Fruit fly (Drosophila melanogaster) whole organism, embryonic: Measurements from ENCODE around the gene Mtp.

Source experiments
- Abd-B ChIP-seq: fragments of 200-800 bp; sonication (Bioruptor generic); optimal IDR thresholded peaks from 2 replicates; lab custom pipeline; 2018; ENCODE audit warnings: missing biosample characterization, mild to moderate bottlenecking, missing genetic modification characterization, moderate library complexity
- Atf6 ChIP-seq: fragments of 200-800 bp; sonication (Bioruptor generic); IDR thresholded peaks from 2 replicates; pipeline ENCODE4 v1.3.6; 2022; ENCODE audit warnings: missing biosample characterization, missing genetic modification characterization
- CG10321 ChIP-seq: fragments of 200-800 bp; sonication (Bioruptor generic); IDR thresholded peaks from 2 replicates; pipeline ENCODE4 v1.3.6; 2022; ENCODE audit warnings: missing biosample characterization, missing genetic modification characterization
- CG10959 ChIP-seq: fragments of 200-800 bp; sonication (Bioruptor generic); IDR thresholded peaks from 2 replicates; pipeline ENCODE4 v1.3.6; 2022; ENCODE audit warnings: missing biosample characterization, missing genetic modification characterization
- CG11247 ChIP-seq: fragments of 200-800 bp; sonication (Bioruptor generic); IDR thresholded peaks from 2 replicates; pipeline ENCODE4 v1.3.6; 2022; ENCODE audit warnings: missing biosample characterization, missing genetic modification characterization
- CG11723 ChIP-seq: fragments of 200-800 bp; sonication (Bioruptor generic); optimal IDR thresholded peaks from 2 replicates; lab custom pipeline; 2017; ENCODE audit warnings: missing biosample characterization, mild to moderate bottlenecking, missing genetic modification characterization
- CG12104 ChIP-seq: fragments of 200-800 bp; sonication (Bioruptor generic); optimal IDR thresholded peaks from 3 replicates; lab custom pipeline; 2016; ENCODE audit warnings: missing biosample characterization, missing genetic modification characterization
- CG12299 ChIP-seq: fragments of 200-800 bp; sonication (Bioruptor generic); optimal IDR thresholded peaks from 2 replicates; lab custom pipeline; 2018; ENCODE audit warnings: missing biosample characterization, mild to moderate bottlenecking, missing genetic modification characterization
- CG12769 ChIP-seq: fragments of 200-800 bp; sonication (Bioruptor generic); optimal IDR thresholded peaks from 2 replicates; lab custom pipeline; 2019; ENCODE audit warnings: missing biosample characterization, mild to moderate bottlenecking, missing genetic modification characterization, moderate library complexity
- CG13424 ChIP-seq: fragments of 200-800 bp; sonication (Bioruptor generic); optimal IDR thresholded peaks from 2 replicates; lab custom pipeline; 2019; ENCODE audit warnings: missing biosample characterization, mild to moderate bottlenecking, missing genetic modification characterization, moderate library complexity
- CG15601 ChIP-seq: fragments of 200-800 bp; sonication (Bioruptor generic); optimal IDR thresholded peaks from 3 replicates; lab custom pipeline; 2019; ENCODE audit warnings: missing biosample characterization, mild to moderate bottlenecking, missing genetic modification characterization, moderate library complexity
- CG1647 ChIP-seq: fragments of 200-800 bp; sonication (Bioruptor generic); optimal IDR thresholded peaks from 3 replicates; lab custom pipeline; 2016; ENCODE audit warnings: missing biosample characterization, missing genetic modification characterization
- CG16815 ChIP-seq: fragments of 200-800 bp; sonication (Bioruptor generic); optimal IDR thresholded peaks from 3 replicates; lab custom pipeline; 2017; ENCODE audit warnings: missing biosample characterization, mild to moderate bottlenecking, missing genetic modification characterization
- CG2678 ChIP-seq: fragments of 200-800 bp; sonication (Bioruptor generic); optimal IDR thresholded peaks from 3 replicates; lab custom pipeline; 2019; ENCODE audit warnings: missing biosample characterization, mild to moderate bottlenecking, missing genetic modification characterization, moderate library complexity
- CG3065 ChIP-seq: fragments of 200-800 bp; sonication (Bioruptor generic); optimal IDR thresholded peaks from 2 replicates; lab custom pipeline; 2016; ENCODE audit warnings: missing biosample characterization, missing genetic modification characterization
- CG31441 ChIP-seq: fragments of 200-800 bp; sonication (Bioruptor generic); IDR thresholded peaks from 2 replicates; pipeline ENCODE4 v1.3.6; 2022; ENCODE audit warnings: missing biosample characterization, missing genetic modification characterization
- CG4282 ChIP-seq: fragments of 200-800 bp; sonication (Bioruptor generic); optimal IDR thresholded peaks from 2 replicates; lab custom pipeline; 2016; ENCODE audit warnings: missing biosample characterization, missing genetic modification characterization
- CG4404 ChIP-seq: fragments of 200-800 bp; sonication (Bioruptor generic); IDR thresholded peaks from 2 replicates; pipeline ENCODE4 v1.3.6; 2022; ENCODE audit warnings: missing biosample characterization, missing genetic modification characterization
- CG7372 ChIP-seq: fragments of 200-800 bp; sonication (Bioruptor generic); IDR thresholded peaks from 2 replicates; pipeline ENCODE4 v1.3.6; 2022; ENCODE audit warnings: missing biosample characterization, missing genetic modification characterization
- CG7928 ChIP-seq: fragments of 200-800 bp; sonication (Bioruptor generic); optimal IDR thresholded peaks from 2 replicates; lab custom pipeline; 2017; ENCODE audit warnings: missing biosample characterization, mild to moderate bottlenecking, missing genetic modification characterization
- CG7963 ChIP-seq: fragments of 200-800 bp; sonication (Bioruptor generic); IDR thresholded peaks from 3 replicates; pipeline ENCODE4 v1.3.6; 2022; ENCODE audit warnings: missing biosample characterization, missing genetic modification characterization; ENCODE audit not compliant: partially characterized antibody
- CG8281 ChIP-seq: fragments of 200-800 bp; sonication (Bioruptor generic); optimal IDR thresholded peaks from 2 replicates; lab custom pipeline; 2018; ENCODE audit warnings: missing biosample characterization, mild to moderate bottlenecking, missing genetic modification characterization, moderate library complexity
- Chrac-16 ChIP-seq: fragments of 200-800 bp; sonication (Bioruptor generic); optimal IDR thresholded peaks from 3 replicates; lab custom pipeline; 2016; ENCODE audit warnings: missing biosample characterization, missing genetic modification characterization
- Dbx ChIP-seq: fragments of 200-800 bp; sonication (Bioruptor generic); IDR thresholded peaks from 3 replicates; pipeline ENCODE4 v1.3.6; 2022; ENCODE audit warnings: missing biosample characterization, missing genetic modification characterization
- Dp ChIP-seq: fragments of 200-800 bp; sonication (Bioruptor generic); optimal IDR thresholded peaks from 2 replicates; lab custom pipeline; 2018; ENCODE audit warnings: missing biosample characterization, mild to moderate bottlenecking, missing genetic modification characterization, moderate library complexity
- Elba2 ChIP-seq: fragments of 200-800 bp; sonication (Bioruptor generic); optimal IDR thresholded peaks from 3 replicates; lab custom pipeline; 2016; ENCODE audit warnings: missing biosample characterization, missing genetic modification characterization
- Hr39 ChIP-seq: fragments of >200 bp; optimal IDR thresholded peaks from 2 replicates; lab custom pipeline; 2017
- Hsf ChIP-seq: fragments of 200-800 bp; sonication (Bioruptor generic); optimal IDR thresholded peaks from 3 replicates; lab custom pipeline; 2016; ENCODE audit warnings: missing biosample characterization, missing genetic modification characterization
- Myb ChIP-seq: fragments of 200-800 bp; sonication (Bioruptor generic); optimal IDR thresholded peaks from 2 replicates; lab custom pipeline; 2016; ENCODE audit warnings: missing biosample characterization, missing genetic modification characterization
- NC2β ChIP-seq: fragments of 200-800 bp; sonication (Bioruptor generic); optimal IDR thresholded peaks from 2 replicates; lab custom pipeline; 2016; ENCODE audit warnings: missing biosample characterization, missing genetic modification characterization
- Oli ChIP-seq: fragments of 200-800 bp; sonication (Bioruptor generic); optimal IDR thresholded peaks from 2 replicates; lab custom pipeline; 2018; ENCODE audit warnings: missing biosample characterization, mild to moderate bottlenecking, missing genetic modification characterization, moderate library complexity
- Side ChIP-seq: fragments of 200-800 bp; sonication (Bioruptor generic); optimal IDR thresholded peaks from 2 replicates; lab custom pipeline; 2016; ENCODE audit warnings: missing biosample characterization, missing genetic modification characterization
- Tbp ChIP-seq: fragments of >200 bp; optimal IDR thresholded peaks from 2 replicates; lab custom pipeline; 2018; ENCODE audit warnings: missing biosample characterization, missing genetic modification characterization
- abd-A ChIP-seq: fragments of 200-800 bp; sonication (Bioruptor generic); optimal IDR thresholded peaks from 3 replicates; lab custom pipeline; 2019; ENCODE audit warnings: missing biosample characterization, mild to moderate bottlenecking, missing genetic modification characterization, moderate library complexity
- al ChIP-seq: fragments of 200-800 bp; sonication (Bioruptor generic); IDR thresholded peaks from 2 replicates; pipeline ENCODE4 v1.3.6; 2022; ENCODE audit warnings: missing biosample characterization, missing genetic modification characterization
- ash1 ChIP-seq: fragments of 200-800 bp; sonication (Bioruptor generic); optimal IDR thresholded peaks from 2 replicates; lab custom pipeline; 2018; ENCODE audit warnings: missing biosample characterization, mild to moderate bottlenecking, missing genetic modification characterization
- chif ChIP-seq, 2 experiments: fragments of 200-800 bp; sonication (Bioruptor generic); optimal IDR thresholded peaks; 3 replicates each; lab custom pipeline; 2016; ENCODE audit warnings: missing biosample characterization in 2 of 2, missing genetic modification characterization in 2 of 2
- chn ChIP-seq: fragments of 200-800 bp; sonication (Bioruptor generic); optimal IDR thresholded peaks from 2 replicates; lab custom pipeline; 2016; ENCODE audit warnings: missing biosample characterization, missing genetic modification characterization
- crp ChIP-seq, 2 experiments: fragments of 200-800 bp; sonication (Bioruptor generic); optimal IDR thresholded peaks; 2 replicates in 1 of 2; 3 replicates in 1 of 2; lab custom pipeline; 2017; ENCODE audit warnings: missing biosample characterization in 2 of 2, missing genetic modification characterization in 2 of 2, mild to moderate bottlenecking in 1 of 2, moderate library complexity in 1 of 2
- dysf ChIP-seq: fragments of 200-800 bp; sonication (Bioruptor generic); IDR thresholded peaks from 3 replicates; pipeline ENCODE4 v1.3.6; 2022; ENCODE audit warnings: missing biosample characterization, missing genetic modification characterization
- eve ChIP-seq, 2 experiments: fragments of >200 bp; optimal IDR thresholded peaks; 2 replicates each; lab custom pipeline; 2017; ENCODE audit warnings: missing biosample characterization in 2 of 2, missing genetic modification characterization in 2 of 2
- eyg ChIP-seq: fragments of 200-800 bp; sonication (Bioruptor generic); optimal IDR thresholded peaks from 3 replicates; lab custom pipeline; 2016; ENCODE audit warnings: missing biosample characterization, missing genetic modification characterization
- gfzf ChIP-seq: fragments of 200-800 bp; sonication (Bioruptor generic); optimal IDR thresholded peaks from 2 replicates; lab custom pipeline; 2016; ENCODE audit warnings: missing biosample characterization, mild to moderate bottlenecking, missing genetic modification characterization, moderate library complexity
- gt ChIP-seq: fragments of 200-800 bp; sonication (Bioruptor generic); IDR thresholded peaks from 2 replicates; pipeline ENCODE4 v1.3.6; 2022; ENCODE audit warnings: missing biosample characterization, missing genetic modification characterization
- hbn ChIP-seq: fragments of 200-800 bp; sonication (Bioruptor generic); IDR thresholded peaks from 2 replicates; pipeline ENCODE4 v1.3.6; 2022; ENCODE audit warnings: missing biosample characterization, missing genetic modification characterization; ENCODE audit not compliant: partially characterized antibody
- insv ChIP-seq, 2 experiments: fragments of 200-800 bp; sonication (Bioruptor generic); optimal IDR thresholded peaks; 3 replicates each; lab custom pipeline; 2016 to 2018; ENCODE audit warnings: missing biosample characterization in 2 of 2, missing genetic modification characterization in 2 of 2
- row ChIP-seq: fragments of 200-800 bp; sonication (Bioruptor generic); IDR thresholded peaks from 3 replicates; pipeline ENCODE4 v1.3.6; 2022; ENCODE audit warnings: missing biosample characterization, missing genetic modification characterization
- run ChIP-seq: fragments of 200-800 bp; sonication (Bioruptor generic); optimal IDR thresholded peaks from 3 replicates; lab custom pipeline; 2018; ENCODE audit warnings: missing biosample characterization, mild to moderate bottlenecking, missing genetic modification characterization
- sc ChIP-seq, 3 experiments: fragments of >200 bp in 2 of 3; fragments of 200-800 bp in 1 of 3; sonication (Bioruptor generic) in 1 of 3; optimal IDR thresholded peaks; 2 replicates in 2 of 3; 3 replicates in 1 of 3; lab custom pipeline; 2017; ENCODE audit warnings: mild to moderate bottlenecking in 1 of 3, missing biosample characterization in 1 of 3, missing genetic modification characterization in 1 of 3, missing genetic modification reagents in 1 of 3
- scrt ChIP-seq: fragments of 200-800 bp; sonication (Bioruptor generic); optimal IDR thresholded peaks from 2 replicates; lab custom pipeline; 2018; ENCODE audit warnings: missing biosample characterization, mild to moderate bottlenecking, missing genetic modification characterization, moderate library complexity
- trh ChIP-seq: fragments of 200-800 bp; sonication (Bioruptor generic); optimal IDR thresholded peaks from 2 replicates; lab custom pipeline; 2016; ENCODE audit warnings: missing biosample characterization, missing genetic modification characterization
- z ChIP-seq: fragments of 200-800 bp; sonication (Bioruptor generic); IDR thresholded peaks from 3 replicates; pipeline ENCODE4 v1.3.6; 2022; ENCODE audit warnings: missing biosample characterization, missing genetic modification characterization

Mtp gene

dm6 chr2L:20925975-20926374 lies 3.3 kb upstream of the Mtp start, which contains the start of gene RPA2 (continued):
- TF ChIP-seq Abd-B (GFP tag; lab: Kevin White, UChicago) (no peak), sc (optimal IDR thresholded peaks at IDR 0.05; lab: Kevin White, UChicago) (no peak), sc (GFP tag; optimal IDR thresholded peaks at IDR 0.05; lab: Kevin White, UChicago) (no peak), Hr39 (lab: Kevin White, UChicago) (no peak), Side (GFP tag; lab: Kevin White, UChicago) (no peak), al (no peak), CG7372 (no peak), CG12769 (no peak), CG2678 (tag; lab: Kevin White, UChicago) (no peak), eve (GFP tag; optimal IDR thresholded peaks at IDR 0.05; lab: Kevin White, UChicago) (no peak), Dp (peak; percentile 73), CG1647 (GFP tag; lab: Kevin White, UChicago) (no peak), CG13424 (tag; lab: Kevin White, UChicago) (no peak), row (GFP tag; lab: Robert Waterston, UW) (no peak), hbn (GFP tag; lab: Robert Waterston, UW) (no peak), NC2β (no peak), Tbp (GFP tag; lab: Kevin White, UChicago) (no peak), run (no peak), CG10321 (GFP tag; lab: Robert Waterston, UW) (no peak), CG11723 (GFP tag; lab: Kevin White, UChicago) (no peak), Oli (tag; lab: Kevin White, UChicago) (no peak), CG4404 (GFP tag; lab: Robert Waterston, UW) (no peak), z (GFP tag; lab: Robert Waterston, UW) (no peak), insv (GFP tag; optimal IDR thresholded peaks at IDR 0.05; lab: Kevin White, UChicago) (no peak), CG16815 (GFP tag; lab: Kevin White, UChicago) (no peak)

dm6 chr2L:20923088-20923571 lies 454 bp upstream of the Mtp start:
- no peak for TF ChIP-seq Dbx
- no peak for TF ChIP-seq CG10959 (GFP tag; lab: Robert Waterston, UW)
- TF ChIP-seq crp (GFP tag; optimal IDR thresholded peaks at IDR 0.05; lab: Kevin White, UChicago) = peak in 1 of 2 experiments; percentile 79
- TF ChIP-seq chn (GFP tag; lab: Kevin White, UChicago) = no peak
- no peak for TF ChIP-seq chif (GFP tag; optimal IDR thresholded peaks at IDR 0.05; lab: Kevin White, UChicago)
- TF ChIP-seq Chrac-16 (GFP tag; lab: Kevin White, UChicago) = no peak
- TF ChIP-seq Elba2 (GFP tag; lab: Kevin White, UChicago) = no peak
- no peak for TF ChIP-seq CG7928 (GFP tag; lab: Kevin White, UChicago)
- no peak for TF ChIP-seq ash1
- no peak for TF ChIP-seq CG31441 (GFP tag; lab: Robert Waterston, UW)
- TF ChIP-seq Hsf (GFP tag; lab: Kevin White, UChicago) = no peak
- TF ChIP-seq dysf (GFP tag; lab: Robert Waterston, UW) = no peak
- TF ChIP-seq scrt = no peak
- no peak for TF ChIP-seq CG12104 (GFP tag; lab: Kevin White, UChicago)
- TF ChIP-seq gt = no peak
- no peak for TF ChIP-seq CG15601 (tag; lab: Kevin White, UChicago)
- TF ChIP-seq eyg = no peak
- 0 out of 3 replicates have a peak, but pooled peaks have one; percentile 7 for TF ChIP-seq CG7963 (GFP tag; lab: Robert Waterston, UW)
- no peak for TF ChIP-seq Atf6 (GFP tag; lab: Robert Waterston, UW)
- peak; percentile 32 for TF ChIP-seq Myb (GFP tag; lab: Kevin White, UChicago)
- TF ChIP-seq CG4282 (GFP tag; lab: Kevin White, UChicago) = no peak
- TF ChIP-seq trh (GFP tag; lab: Kevin White, UChicago) = no peak
- TF ChIP-seq CG3065 (GFP tag; lab: Kevin White, UChicago) = peak; percentile 77
- no peak for TF ChIP-seq abd-A (tag; lab: Kevin White, UChicago)
- TF ChIP-seq gfzf (GFP tag; lab: Kevin White, UChicago) = peak; percentile 57
- TF ChIP-seq CG11247 (GFP tag; lab: Robert Waterston, UW) = no peak
- TF ChIP-seq CG8281 (tag; lab: Kevin White, UChicago) = peak; percentile 17
- TF ChIP-seq CG12299 (tag; lab: Kevin White, UChicago) = no peak
